Fruit fly (Drosophila melanogaster): ENCODE measurements around the gene FucT6.
"Not testable (repeated sequence)": the region's sequence is repeated elsewhere in the genome, so short reads cannot be mapped to it uniquely, and the experiment has no call there.

Gene FucT6

dm6 chrX:11709799-11710720, at the start of gene FucT6:
TSS of gene FucT6 (minus strand) at chrX:11709951.
- TF ChIP-seq pan (optimal IDR thresholded peaks at IDR 0.05) (no peak), psq (optimal IDR thresholded peaks at IDR 0.05) (no peak), CG8478 (optimal IDR thresholded peaks at IDR 0.05) (no peak), Dll (optimal IDR thresholded peaks at IDR 0.05) (no peak)

DNA sequence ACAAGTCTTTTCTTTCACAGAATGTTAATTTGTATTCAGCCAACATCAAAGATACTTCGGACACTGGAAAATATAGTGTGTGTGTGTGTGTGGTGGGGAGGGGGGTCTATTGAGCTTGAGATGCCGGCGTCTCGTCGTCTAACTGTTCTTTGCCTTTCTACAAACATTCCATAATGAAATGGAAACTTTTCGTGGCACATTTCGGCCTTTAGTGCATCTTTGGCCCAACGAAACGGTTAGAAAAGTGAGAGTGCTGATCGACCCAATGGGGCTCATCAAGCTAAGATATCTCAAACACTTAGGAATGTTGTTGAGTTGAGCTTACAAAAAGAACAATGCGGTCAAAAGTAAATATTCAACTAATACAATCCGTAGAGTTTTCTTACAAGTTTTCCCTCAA, 47.1 kb upstream of the FucT6 start:
- no peak for TF ChIP-seq Dll (optimal IDR thresholded peaks at IDR 0.05)
- no peak for TF ChIP-seq usp (GFP tag; optimal IDR thresholded peaks at IDR 0.05)
- TF ChIP-seq CG8478 (optimal IDR thresholded peaks at IDR 0.05), result no peak
- TF ChIP-seq psq (optimal IDR thresholded peaks at IDR 0.05), result no peak
- TF ChIP-seq pan (optimal IDR thresholded peaks at IDR 0.05), result no peak
- no peak for TF ChIP-seq EcR (GFP tag; optimal IDR thresholded peaks at IDR 0.05)

- TF ChIP-seq psq (optimal IDR thresholded peaks at IDR 0.05); EcR (GFP tag; optimal IDR thresholded peaks at IDR 0.05); pan (optimal IDR thresholded peaks at IDR 0.05): not testable (repeated sequence)
These were observed 44.2 kb upstream of the FucT6 start, which contains the start of gene m for dm6 chrX:11753973-11754372. TSS of gene m (plus strand) at chrX:11754273.

DNA sequence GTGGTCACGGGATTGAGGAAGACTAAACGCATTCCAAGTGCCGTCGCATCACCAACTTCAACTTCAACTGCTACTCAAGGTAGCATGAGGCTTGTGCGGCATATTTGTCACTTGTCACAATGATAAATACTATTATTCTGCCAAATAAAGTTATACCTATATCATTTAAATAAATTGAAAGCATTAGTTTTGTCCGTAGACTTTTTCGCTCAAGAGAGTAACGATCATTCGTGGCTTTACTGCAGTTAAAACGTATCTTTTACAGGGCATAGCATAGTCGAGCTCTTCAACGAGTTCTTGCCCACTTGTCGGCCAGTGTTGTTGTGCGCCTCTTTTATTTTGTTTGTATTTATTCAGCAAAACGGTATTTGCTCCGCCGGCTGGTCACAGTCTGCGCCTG, 26.7 kb upstream of the FucT6 start:
- no peak for TF ChIP-seq Dll (optimal IDR thresholded peaks at IDR 0.05)
- TF ChIP-seq EcR (GFP tag; optimal IDR thresholded peaks at IDR 0.05), result no peak

DNA sequence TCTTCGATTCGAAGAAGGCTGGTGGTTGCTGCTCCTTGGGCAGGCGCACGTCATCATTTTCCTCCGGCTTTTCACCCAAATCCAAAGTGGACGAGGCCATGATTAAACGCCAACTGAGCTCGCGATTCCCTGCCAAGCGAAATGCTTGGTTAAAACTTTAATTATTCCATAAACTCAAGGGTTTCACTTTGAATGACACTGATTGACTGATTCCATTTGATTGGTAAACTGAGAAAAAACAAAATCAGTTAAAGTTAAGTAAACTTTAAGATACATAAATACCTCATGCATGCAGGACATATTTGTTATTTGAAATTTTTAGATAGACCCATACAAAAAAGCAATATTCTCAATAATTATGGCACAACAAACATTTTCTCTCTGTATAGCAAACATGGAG, 24.0 kb upstream of the FucT6 start, which contains the start of gene inaF-A:
TSS of gene inaF-A (minus strand) at position 101 of the 400 bp plus-strand sequence.
- TF ChIP-seq usp (GFP tag; optimal IDR thresholded peaks at IDR 0.05) (no peak), Dll (optimal IDR thresholded peaks at IDR 0.05) (no peak)

DNA sequence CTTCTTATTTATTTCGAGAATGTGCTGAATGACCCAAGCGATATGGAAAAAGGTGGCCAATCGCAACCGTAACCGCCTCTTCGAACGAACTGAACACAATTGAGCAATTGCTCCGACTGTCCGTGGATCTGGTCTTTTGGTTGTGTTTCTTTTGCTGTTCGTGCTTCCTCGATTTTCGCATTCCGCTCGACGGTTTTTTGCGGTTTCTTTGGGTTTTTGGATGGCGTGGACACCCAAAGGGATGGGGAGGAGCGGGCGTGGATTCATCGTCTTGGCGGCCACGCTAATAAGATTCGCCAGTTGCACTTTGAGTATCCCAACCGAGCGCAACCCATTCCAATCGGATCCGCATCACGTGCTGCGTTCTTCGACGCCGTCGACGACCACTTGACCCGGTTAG, 22.9 kb upstream of the FucT6 start, which contains the start of gene inaF-B:
TSS of gene inaF-B (minus strand) at position 101 of the 400 bp plus-strand sequence.
- TF ChIP-seq pan (optimal IDR thresholded peaks at IDR 0.05) (no peak), psq (optimal IDR thresholded peaks at IDR 0.05) (no peak), Dll (optimal IDR thresholded peaks at IDR 0.05) (no peak), EcR (GFP tag; optimal IDR thresholded peaks at IDR 0.05) (no peak), usp (GFP tag; optimal IDR thresholded peaks at IDR 0.05) (no peak), CG8478 (optimal IDR thresholded peaks at IDR 0.05) (no peak)

- TF ChIP-seq Dll (optimal IDR thresholded peaks at IDR 0.05) (no peak), EcR (GFP tag; optimal IDR thresholded peaks at IDR 0.05) (no peak), CG8478 (optimal IDR thresholded peaks at IDR 0.05) (no peak), psq (optimal IDR thresholded peaks at IDR 0.05) (no peak), pan (optimal IDR thresholded peaks at IDR 0.05) (no peak), usp (GFP tag; optimal IDR thresholded peaks at IDR 0.05) (no peak)
These were observed 21.9 kb upstream of the FucT6 start, which contains the start of gene inaF-C for dm6 chrX:11731665-11732064. TSS of gene inaF-C (minus strand) at chrX:11731765.

DNA sequence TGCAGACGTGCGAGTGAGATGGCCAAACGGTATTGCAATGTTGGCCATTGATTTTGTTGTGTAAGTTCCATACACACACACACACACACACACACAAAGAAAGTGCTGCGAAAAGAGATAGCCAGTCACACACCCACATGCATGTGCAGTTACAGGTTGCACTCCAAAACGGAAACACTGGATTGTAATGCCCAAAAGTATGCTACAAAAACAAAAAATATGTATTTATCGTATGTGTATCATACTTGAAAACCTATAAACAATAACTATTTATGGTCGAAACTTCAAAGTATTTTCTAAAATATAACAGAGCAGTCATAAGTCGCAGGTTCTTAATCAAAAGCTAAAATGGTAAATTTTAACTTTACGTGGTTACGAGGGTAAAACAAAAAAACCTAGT, 20.2 kb upstream of the FucT6 start:
- TF ChIP-seq pan (optimal IDR thresholded peaks at IDR 0.05) (no peak), usp (GFP tag; optimal IDR thresholded peaks at IDR 0.05) (no peak), CG8478 (optimal IDR thresholded peaks at IDR 0.05) (no peak), EcR (GFP tag; optimal IDR thresholded peaks at IDR 0.05) (no peak), psq (optimal IDR thresholded peaks at IDR 0.05) (no peak), Dll (optimal IDR thresholded peaks at IDR 0.05) (no peak)

dm6 chrX:11728999-11729398, 19.2 kb upstream of the FucT6 start, which contains the start of gene inaF-D:
TSS of gene inaF-D (minus strand) at chrX:11729099.
- no peak for TF ChIP-seq pan (optimal IDR thresholded peaks at IDR 0.05)
- TF ChIP-seq psq (optimal IDR thresholded peaks at IDR 0.05), result no peak
- TF ChIP-seq Dll (optimal IDR thresholded peaks at IDR 0.05), result no peak
- no peak for TF ChIP-seq EcR (GFP tag; optimal IDR thresholded peaks at IDR 0.05)
- TF ChIP-seq CG8478 (optimal IDR thresholded peaks at IDR 0.05), result no peak
- TF ChIP-seq usp (GFP tag; optimal IDR thresholded peaks at IDR 0.05), result no peak

DNA sequence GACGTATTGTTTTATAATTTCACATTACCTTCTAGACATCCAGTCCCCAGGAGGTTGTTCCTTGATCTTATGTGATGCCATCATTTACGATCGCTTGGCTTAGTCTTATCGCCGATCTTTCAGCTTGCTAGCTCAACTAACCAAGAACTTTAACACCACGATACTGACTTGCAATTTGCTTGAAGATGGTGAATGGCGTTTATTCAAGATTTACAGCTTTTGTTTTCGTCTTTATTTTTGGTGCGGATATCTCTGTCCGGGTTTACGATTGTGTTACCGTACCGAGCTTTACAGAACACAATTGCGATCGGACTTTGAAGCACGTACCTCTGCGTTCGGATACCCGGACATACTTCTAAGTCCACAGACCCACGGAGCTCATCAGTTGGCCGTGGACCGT, 14.2 kb upstream of the FucT6 start, which contains the start of gene CG15221:
TSS of gene CG15221 (plus strand) at position 301 of the 400 bp plus-strand sequence.
- TF ChIP-seq Dll (optimal IDR thresholded peaks at IDR 0.05), result no peak
- TF ChIP-seq EcR (GFP tag; optimal IDR thresholded peaks at IDR 0.05), result no peak
- TF ChIP-seq psq (optimal IDR thresholded peaks at IDR 0.05), result no peak
- TF ChIP-seq CG8478 (optimal IDR thresholded peaks at IDR 0.05), result no peak
- no peak for TF ChIP-seq usp (GFP tag; optimal IDR thresholded peaks at IDR 0.05)
- TF ChIP-seq pan (optimal IDR thresholded peaks at IDR 0.05), result no peak

DNA sequence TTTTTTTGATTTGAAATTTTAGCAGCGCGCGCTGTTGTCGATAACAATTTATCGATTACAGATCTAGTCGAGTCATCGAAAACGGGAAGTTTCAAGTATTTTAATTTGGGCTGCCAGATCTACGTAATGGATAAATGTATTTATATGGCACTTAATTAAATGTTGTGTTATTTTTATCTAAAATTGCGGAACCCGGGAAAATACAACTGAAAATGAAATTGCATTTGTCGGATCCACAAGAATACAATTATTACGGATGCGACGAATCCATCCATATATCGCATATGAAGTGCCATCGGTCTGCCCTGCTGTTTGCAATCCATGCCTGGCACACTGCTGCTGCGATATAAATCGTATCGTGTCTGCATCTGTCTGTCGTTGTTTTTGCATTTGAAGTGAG, 10.4 kb upstream of the FucT6 start, which contains the start of gene Tango10:
TSS of gene Tango10 (plus strand) at position 108 of the 400 bp plus-strand sequence.
- TF ChIP-seq pan (optimal IDR thresholded peaks at IDR 0.05) (no peak), CG8478 (optimal IDR thresholded peaks at IDR 0.05) (no peak), EcR (GFP tag; optimal IDR thresholded peaks at IDR 0.05) (no peak), psq (optimal IDR thresholded peaks at IDR 0.05) (no peak), usp (GFP tag; optimal IDR thresholded peaks at IDR 0.05) (no peak)

- TF ChIP-seq usp (GFP tag; optimal IDR thresholded peaks at IDR 0.05) (no peak), CG8478 (optimal IDR thresholded peaks at IDR 0.05) (no peak), EcR (GFP tag; optimal IDR thresholded peaks at IDR 0.05) (no peak), psq (optimal IDR thresholded peaks at IDR 0.05) (no peak), Dll (optimal IDR thresholded peaks at IDR 0.05) (no peak), pan (optimal IDR thresholded peaks at IDR 0.05) (no peak)
These were observed 8.1 kb upstream of the FucT6 start for dm6 chrX:11717892-11718291.
